Worm (Caenorhabditis elegans) whole organism, L1 larva: ENCODE results near the gene srlf-31.

Source experiments
- C16A3.4 ChIP-seq: fragments of 150-350 bp; optimal IDR thresholded peaks from 2 replicates; lab custom pipeline; 2014; ENCODE audit warnings: missing biosample characterization, missing genetic modification characterization
- Y116A8C.19 ChIP-seq: sonication (generic microtip); optimal IDR thresholded peaks from 2 replicates; lab custom pipeline; 2016; ENCODE audit warnings: missing compliant biosample characterization, missing genetic modification characterization, borderline replicate concordance
- aha-1 ChIP-seq: fragments of 150-350 bp; optimal IDR thresholded peaks from 2 replicates; lab custom pipeline; 2014; ENCODE audit warnings: missing biosample characterization, missing genetic modification characterization
- ama-1 ChIP-seq: fragments of 150-350 bp; optimal IDR thresholded peaks from 2 replicates; lab custom pipeline; 2014
- blmp-1 ChIP-seq: fragments of 150-350 bp; optimal IDR thresholded peaks from 2 replicates; lab custom pipeline; 2014; ENCODE audit warnings: missing biosample characterization, missing genetic modification characterization
- ceh-8 ChIP-seq: fragments of 200-800 bp; sonication (Bioruptor generic); optimal IDR thresholded peaks from 2 replicates; lab custom pipeline; 2018; ENCODE audit warnings: mild to moderate bottlenecking, missing genetic modification characterization, moderate library complexity, missing compliant biosample characterization
- ceh-82 ChIP-seq, 3 experiments: fragments of 150-350 bp in 1 of 3; sonication (generic microtip) in 2 of 3; optimal IDR thresholded peaks; 2 replicates each; lab custom pipeline; 2014 to 2017; ENCODE audit warnings: missing biosample characterization in 3 of 3, missing genetic modification characterization in 3 of 3
- ceh-88 ChIP-seq: fragments of 200-800 bp; sonication (Bioruptor generic); IDR thresholded peaks from 2 replicates; pipeline ENCODE4 v1.3.6; 2022; ENCODE audit warnings: missing genetic modification characterization, missing compliant biosample characterization
- dpl-1 ChIP-seq, 3 experiments: fragments of 150-350 bp in 2 of 3; sonication (generic microtip) in 1 of 3; optimal IDR thresholded peaks; 2 replicates each; lab custom pipeline; 2014 to 2017; ENCODE audit warnings: missing biosample characterization in 3 of 3, missing genetic modification characterization in 3 of 3, missing genetic modification reagents in 3 of 3
- efl-1 ChIP-seq, 4 experiments: fragments of 150-350 bp; optimal IDR thresholded peaks in 3 of 4; peaks in 1 of 4; 1 replicate in 1 of 4; 2 replicates in 3 of 4; lab custom pipeline; 2014; ENCODE audit warnings: missing biosample characterization in 2 of 4, missing genetic modification characterization in 2 of 4, missing genetic modification reagents in 2 of 4
- egl-13 ChIP-seq: sonication (generic microtip); optimal IDR thresholded peaks from 2 replicates; lab custom pipeline; 2016; ENCODE audit warnings: missing genotype, missing genetic modification reagents, missing genetic modification characterization, missing compliant biosample characterization
- elt-3 ChIP-seq, 6 experiments: fragments of 150-350 bp in 1 of 6; sonication (generic microtip); optimal IDR thresholded peaks; 2 replicates each; lab custom pipeline; 2017 to 2018; ENCODE audit warnings: missing biosample characterization in 6 of 6, missing genetic modification characterization in 6 of 6, inconsistent platforms in 1 of 6
- ets-5 ChIP-seq: fragments of 200-800 bp; sonication (Bioruptor generic); IDR thresholded peaks from 2 replicates; pipeline ENCODE4 v1.3.6; 2022; ENCODE audit warnings: missing genetic modification characterization, missing compliant biosample characterization
- fkh-8 ChIP-seq: sonication (generic microtip); optimal IDR thresholded peaks from 2 replicates; lab custom pipeline; 2016; ENCODE audit warnings: mild to moderate bottlenecking, missing genetic modification characterization, missing compliant biosample characterization
- hpl-2 ChIP-seq: fragments of 150-350 bp; optimal IDR thresholded peaks from 2 replicates; lab custom pipeline; 2014; ENCODE audit warnings: missing biosample characterization, missing genetic modification reagents, missing genetic modification characterization
- lin-13 ChIP-seq: fragments of 150-350 bp; optimal IDR thresholded peaks from 2 replicates; lab custom pipeline; 2014; ENCODE audit warnings: missing biosample characterization, missing genetic modification reagents, missing genetic modification characterization
- lin-14 ChIP-seq: fragments of 200-800 bp; sonication (Bioruptor generic); optimal IDR thresholded peaks from 2 replicates; lab custom pipeline; 2018; ENCODE audit warnings: mild to moderate bottlenecking, missing genetic modification characterization, moderate library complexity, missing compliant biosample characterization
- lin-35 ChIP-seq, 2 experiments: fragments of 150-350 bp; optimal IDR thresholded peaks; 2 replicates each; lab custom pipeline; 2014; ENCODE audit warnings: missing biosample characterization in 2 of 2, missing genetic modification characterization in 2 of 2, missing genetic modification reagents in 2 of 2
- mdl-1 ChIP-seq, 2 experiments: fragments of 150-350 bp; optimal IDR thresholded peaks; 2 replicates each; lab custom pipeline; 2014 to 2017; ENCODE audit warnings: missing biosample characterization in 2 of 2, missing genetic modification characterization in 2 of 2, inconsistent platforms in 1 of 2
- mep-1 ChIP-seq: fragments of 150-350 bp; optimal IDR thresholded peaks from 2 replicates; lab custom pipeline; 2014; ENCODE audit warnings: missing biosample characterization, missing genetic modification characterization
- nhr-11 ChIP-seq: fragments of 150-350 bp; optimal IDR thresholded peaks from 2 replicates; lab custom pipeline; 2014; ENCODE audit warnings: missing biosample characterization, missing genetic modification characterization
- nhr-12 ChIP-seq: sonication (generic microtip); optimal IDR thresholded peaks from 2 replicates; lab custom pipeline; 2017; ENCODE audit warnings: missing biosample characterization, missing genetic modification characterization
- nhr-19 ChIP-seq: fragments of 200-800 bp; sonication (Bioruptor generic); conservative IDR thresholded peaks from 2 replicates; pipeline ENCODE4 v1.3.6; 2022; ENCODE audit warnings: missing genetic modification characterization, missing compliant biosample characterization
- nhr-20 ChIP-seq: sonication (generic microtip); optimal IDR thresholded peaks from 2 replicates; lab custom pipeline; 2016; ENCODE audit warnings: mild to moderate bottlenecking, missing genetic modification characterization, missing compliant biosample characterization
- nhr-28 ChIP-seq: fragments of 150-350 bp; optimal IDR thresholded peaks from 2 replicates; lab custom pipeline; 2014; ENCODE audit warnings: missing biosample characterization, missing genetic modification characterization
- nhr-47 ChIP-seq: sonication (generic microtip); optimal IDR thresholded peaks from 2 replicates; lab custom pipeline; 2016; ENCODE audit warnings: mild to moderate bottlenecking, missing genetic modification characterization, moderate library complexity, missing compliant biosample characterization
- nhr-71 ChIP-seq: sonication (generic microtip); optimal IDR thresholded peaks from 2 replicates; lab custom pipeline; 2016; ENCODE audit warnings: mild to moderate bottlenecking, missing genetic modification characterization, moderate library complexity, missing compliant biosample characterization
- nhr-76 ChIP-seq: sonication (generic microtip); optimal IDR thresholded peaks from 2 replicates; lab custom pipeline; 2017; ENCODE audit warnings: missing biosample characterization, missing genetic modification characterization
- nhr-84 ChIP-seq: sonication (generic microtip); optimal IDR thresholded peaks from 2 replicates; lab custom pipeline; 2017; ENCODE audit warnings: missing biosample characterization, missing genetic modification characterization
- nhr-85 ChIP-seq: sonication (generic microtip); peaks from one replicate; lab custom pipeline; 2016; ENCODE audit warnings: missing genetic modification characterization, inconsistent platforms, missing compliant biosample characterization
- pag-3 ChIP-seq: sonication (generic microtip); optimal IDR thresholded peaks from 2 replicates; lab custom pipeline; 2017; ENCODE audit warnings: missing genetic modification characterization, mild to moderate bottlenecking, missing compliant biosample characterization, antibody characterized with exemption, borderline replicate concordance; ENCODE audit not compliant: insufficient read depth
- rnt-1 ChIP-seq: sonication (generic microtip); optimal IDR thresholded peaks from 2 replicates; lab custom pipeline; 2016; ENCODE audit warnings: mild to moderate bottlenecking, missing genetic modification characterization, moderate library complexity, missing compliant biosample characterization
- snpc-4 ChIP-seq: fragments of 150-350 bp; optimal IDR thresholded peaks from 2 replicates; lab custom pipeline; 2014; ENCODE audit warnings: missing biosample characterization, missing genetic modification characterization
- snu-23 ChIP-seq: sonication (generic microtip); optimal IDR thresholded peaks from 2 replicates; lab custom pipeline; 2016; ENCODE audit warnings: missing genetic modification characterization, missing compliant biosample characterization
- sptf-1 ChIP-seq: fragments of 150-350 bp; optimal IDR thresholded peaks from 2 replicates; lab custom pipeline; 2014; ENCODE audit warnings: missing biosample characterization, missing genetic modification characterization
- swsn-7 ChIP-seq: sonication (generic microtip); optimal IDR thresholded peaks from 2 replicates; lab custom pipeline; 2016; ENCODE audit warnings: missing genetic modification characterization, missing compliant biosample characterization
- tbx-2 ChIP-seq: sonication (generic microtip); optimal IDR thresholded peaks from 2 replicates; lab custom pipeline; 2016; ENCODE audit warnings: missing genetic modification characterization, missing compliant biosample characterization
- zip-4 ChIP-seq: fragments of 200-800 bp; sonication (Bioruptor generic); optimal IDR thresholded peaks from 2 replicates; lab custom pipeline; 2018; ENCODE audit warnings: mild to moderate bottlenecking, missing genetic modification characterization, moderate library complexity, missing compliant biosample characterization
- ztf-11 ChIP-seq, 2 experiments: sonication (generic microtip); optimal IDR thresholded peaks; 2 replicates each; lab custom pipeline; 2016 to 2017; ENCODE audit warnings: missing genetic modification characterization in 2 of 2, missing biosample characterization in 1 of 2, missing compliant biosample characterization in 1 of 2
- ztf-4 ChIP-seq: fragments of 150-350 bp; optimal IDR thresholded peaks from 2 replicates; lab custom pipeline; 2014; ENCODE audit warnings: missing biosample characterization, missing genetic modification characterization

Gene srlf-31

ce11 chrIV:11945621-11946020, 22.6 kb upstream of the srlf-31 start, which contains the start of gene ZK829.3:
TSS of gene ZK829.3 (minus strand) at chrIV:11945721.
- TF ChIP-seq hpl-2 (GFP tag; lab: Kevin White, UChicago) (no peak), swsn-7 (tag; lab: Kevin White, UChicago) (no peak), rnt-1 (no peak), C16A3.4 (no peak), lin-13 (no peak), ama-1 (lab: Kevin White, UChicago) (no peak), nhr-76 (no peak), zip-4 (no peak), elt-3 (tag; optimal IDR thresholded peaks at IDR 0.05; lab: Kevin White, UChicago) (no peak)

- TF ChIP-seq lin-14 (GFP tag; lab: Kevin White, UChicago): no peak
- no peak for TF ChIP-seq ceh-82 (tag; optimal IDR thresholded peaks at IDR 0.05; lab: Kevin White, UChicago)
- TF ChIP-seq sptf-1 (tag; lab: Kevin White, UChicago): no peak
- TF ChIP-seq Y116A8C.19 (tag; lab: Kevin White, UChicago): no peak
- no peak for TF ChIP-seq ets-5 (GFP tag; lab: Robert Waterston, UW)
- TF ChIP-seq nhr-71 (tag; lab: Kevin White, UChicago): no peak
- TF ChIP-seq ztf-4 (tag; lab: Kevin White, UChicago): no peak
- no peak for TF ChIP-seq aha-1
- TF ChIP-seq nhr-11 (tag; lab: Kevin White, UChicago): no peak
- TF ChIP-seq ceh-8 (GFP tag; lab: Kevin White, UChicago): no peak
These were observed 19.3 kb upstream of the srlf-31 start, which contains the start of gene ZK829.1 for ce11 chrIV:11942313-11942712. TSS of gene ZK829.1 (minus strand) at chrIV:11942413.

ce11 chrIV:11938554-11938953, 15.6 kb upstream of the srlf-31 start:
- peak; percentile 47 for TF ChIP-seq snu-23 (GFP tag; lab: Kevin White, UChicago)
- peak; percentile 26 for TF ChIP-seq nhr-85 (tag; lab: Kevin White, UChicago)
- peak; percentile 62 for TF ChIP-seq nhr-20 (tag; lab: Kevin White, UChicago)
- no peak for TF ChIP-seq egl-13 (tag; lab: Kevin White, UChicago)
- TF ChIP-seq nhr-71 (tag; lab: Kevin White, UChicago): peak; percentile 82
- TF ChIP-seq nhr-12: no peak

- peak; percentile 41 for TF ChIP-seq nhr-85 (tag; lab: Kevin White, UChicago)
- TF ChIP-seq blmp-1 (tag; lab: Kevin White, UChicago): peak; percentile 72
- TF ChIP-seq elt-3 (tag; optimal IDR thresholded peaks at IDR 0.05; lab: Kevin White, UChicago): peak in 1 of 6 experiments; percentile 1
- TF ChIP-seq sptf-1 (tag; lab: Kevin White, UChicago): no peak
- peak; percentile 20 for TF ChIP-seq snu-23 (GFP tag; lab: Kevin White, UChicago)
These were observed 14.1 kb upstream of the srlf-31 start, which contains the start of gene slc-5A12 for ce11 chrIV:11937087-11937486. TSS of gene slc-5A12 (plus strand) at chrIV:11937419.

ce11 chrIV:11930572-11930971, 7.6 kb upstream of the srlf-31 start, which contains the start of gene nhx-9:
TSS of gene nhx-9 (plus strand) at chrIV:11930872.
- TF ChIP-seq snpc-4 (tag; lab: Kevin White, UChicago): no peak
- TF ChIP-seq efl-1 (optimal IDR thresholded peaks at IDR 0.05; lab: Kevin White, UChicago): no peak
- TF ChIP-seq efl-1 (GFP tag; optimal IDR thresholded peaks at IDR 0.05 in 1 of 2; lab: Kevin White, UChicago): no peak
- TF ChIP-seq pag-3 (tag; lab: Kevin White, UChicago): no peak
- TF ChIP-seq ztf-11 (tag; optimal IDR thresholded peaks at IDR 0.05; lab: Kevin White, UChicago): no peak
- TF ChIP-seq ztf-4 (tag; lab: Kevin White, UChicago): no peak

ce11 chrIV:11928388-11928787, 5.4 kb upstream of the srlf-31 start:
- TF ChIP-seq nhr-47 (tag; lab: Kevin White, UChicago) (peak; percentile 56), tbx-2 (tag; lab: Kevin White, UChicago) (peak; percentile 15), nhr-20 (tag; lab: Kevin White, UChicago) (peak; percentile 94), efl-1 (optimal IDR thresholded peaks at IDR 0.05; lab: Kevin White, UChicago) (peak; percentile 27 to 46), efl-1 (GFP tag; optimal IDR thresholded peaks at IDR 0.05 in 1 of 2; lab: Kevin White, UChicago) (peak; percentile 6 to 88), ceh-82 (tag; optimal IDR thresholded peaks at IDR 0.05; lab: Kevin White, UChicago) (peak in 2 of 3 experiments; percentile 27 to 35), nhr-28 (no peak), mep-1 (tag; lab: Kevin White, UChicago) (peak; percentile 23), lin-14 (GFP tag; lab: Kevin White, UChicago) (peak; percentile 41), nhr-19 (GFP tag; lab: Robert Waterston, UW) (peak; percentile 63), aha-1 (no peak), elt-3 (tag; optimal IDR thresholded peaks at IDR 0.05; lab: Kevin White, UChicago) (peak in 2 of 6 experiments; percentile 20 to 21), lin-35 (GFP tag; optimal IDR thresholded peaks at IDR 0.05; lab: Kevin White, UChicago) (peak; percentile 36 to 76), dpl-1 (GFP tag; optimal IDR thresholded peaks at IDR 0.05; lab: Kevin White, UChicago) (peak in 2 of 3 experiments; percentile 14 to 16), nhr-84 (tag; lab: Kevin White, UChicago) (no peak), mdl-1 (tag; optimal IDR thresholded peaks at IDR 0.05; lab: Kevin White, UChicago) (peak in 1 of 2 experiments; percentile 58), ceh-8 (GFP tag; lab: Kevin White, UChicago) (no peak), ceh-88 (GFP tag; lab: Robert Waterston, UW) (peak; percentile 41; the same call in 1 of the 2 replicates), fkh-8 (tag; lab: Kevin White, UChicago) (no peak), lin-13 (peak; percentile 11), nhr-12 (no peak)
